Worm (Caenorhabditis elegans) whole organism, young adult: ENCODE data around the gene elc-2.

ENCODE experiments used
- Y67H2A.10 ChIP-seq: fragments of 200-800 bp; sonication (Bioruptor generic); conservative IDR thresholded peaks from 2 replicates; pipeline ENCODE4 v1.3.6; 2022; ENCODE audit warnings: missing genetic modification reagents, missing genetic modification characterization, missing compliant biosample characterization
- ZK185.1 ChIP-seq: sonication (generic microtip); optimal IDR thresholded peaks from 2 replicates; lab custom pipeline; 2016; ENCODE audit warnings: mild to moderate bottlenecking, missing genetic modification characterization, missing compliant biosample characterization; ENCODE audit not compliant: poor library complexity, severe bottlenecking
- atf-7 ChIP-seq: sonication (generic microtip); optimal IDR thresholded peaks from 2 replicates; lab custom pipeline; 2017; ENCODE audit warnings: mild to moderate bottlenecking, missing genetic modification characterization, missing compliant biosample characterization
- attf-5 ChIP-seq: fragments of 200-800 bp; sonication (Bioruptor generic); optimal IDR thresholded peaks from 2 replicates; lab custom pipeline; 2018; ENCODE audit warnings: mild to moderate bottlenecking, missing genetic modification characterization, missing compliant biosample characterization
- attf-6 ChIP-seq: fragments of 200-800 bp; sonication (Bioruptor generic); IDR thresholded peaks from 2 replicates; pipeline ENCODE4 v1.3.6; 2022; ENCODE audit warnings: missing genetic modification reagents, missing genetic modification characterization, missing compliant biosample characterization
- lin-26 ChIP-seq: fragments of 200-800 bp; sonication (Bioruptor generic); IDR thresholded peaks from 2 replicates; pipeline ENCODE4 v1.3.6; 2022; ENCODE audit warnings: missing genetic modification reagents, missing genetic modification characterization, missing compliant biosample characterization
- lin-35 ChIP-seq, 3 experiments: fragments of 150-350 bp in 2 of 3; sonication (generic microtip) in 1 of 3; optimal IDR thresholded peaks; 2 replicates each; lab custom pipeline; 2014 to 2018; ENCODE audit warnings: missing biosample characterization in 3 of 3, missing genetic modification characterization in 3 of 3, missing genetic modification reagents in 3 of 3

ce11 chrX:1735941-1736340 lies 41.9 kb downstream of the elc-2 start, which contains the start of gene F07G6.12:
- TF ChIP-seq attf-5 (no peak), attf-6 (GFP tag; lab: Robert Waterston, UW) (no peak), lin-26 (GFP tag; lab: Robert Waterston, UW) (no peak), lin-35 (GFP tag; optimal IDR thresholded peaks at IDR 0.05; lab: Kevin White, UChicago) (no peak), atf-7 (tag; lab: Kevin White, UChicago) (no peak), Y67H2A.10 (GFP tag; lab: Robert Waterston, UW) (no peak), ZK185.1 (tag; lab: Kevin White, UChicago) (no peak)
